Worm (Caenorhabditis elegans) whole organism, L4/young adult: ENCODE results near the gene ZK1240.8.

Experiments used
- W03F9.2 ChIP-seq: fragments of 150-350 bp; optimal IDR thresholded peaks from 2 replicates; lab custom pipeline; 2014; ENCODE audit warnings: missing biosample characterization, missing genetic modification characterization
- dao-5 ChIP-seq: sonication (generic microtip); optimal IDR thresholded peaks from 2 replicates; lab custom pipeline; 2016; ENCODE audit warnings: missing genotype, missing genetic modification characterization, moderate library complexity, missing compliant biosample characterization
- him-1 ChIP-seq: sonication (generic microtip); optimal IDR thresholded peaks from 2 replicates; lab custom pipeline; 2016; ENCODE audit warnings: missing genotype, missing genetic modification reagents, missing genetic modification characterization, missing compliant biosample characterization

DNA sequence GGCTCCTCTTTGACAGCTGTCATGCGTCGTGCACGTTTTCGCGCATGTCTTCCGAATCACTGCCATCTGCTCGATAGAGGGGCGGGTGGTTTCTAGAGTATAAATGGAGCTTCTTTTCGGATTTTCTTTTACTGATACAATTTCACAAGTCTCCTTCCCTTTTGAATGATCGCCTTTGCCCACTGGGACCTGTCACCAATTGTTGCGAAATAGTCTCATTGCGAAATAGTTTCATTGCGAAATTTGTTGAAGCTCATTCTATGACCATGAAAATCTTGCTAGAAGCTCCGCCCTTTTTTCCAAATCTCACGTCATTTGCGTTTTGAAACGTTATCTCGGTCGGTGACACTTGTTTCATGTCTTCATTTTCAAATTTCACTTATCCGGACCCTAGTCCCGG, 39.4 kb downstream of the ZK1240.8 start:
- no peak for TF ChIP-seq dao-5 (tag; lab: Kevin White, UChicago)
- TF ChIP-seq him-1 (tag; lab: Kevin White, UChicago): no peak
- TF ChIP-seq W03F9.2: no peak
